Fruit fly (Drosophila melanogaster): Measurements from ENCODE around the gene CG14855.

Gene CG14855

DNA sequence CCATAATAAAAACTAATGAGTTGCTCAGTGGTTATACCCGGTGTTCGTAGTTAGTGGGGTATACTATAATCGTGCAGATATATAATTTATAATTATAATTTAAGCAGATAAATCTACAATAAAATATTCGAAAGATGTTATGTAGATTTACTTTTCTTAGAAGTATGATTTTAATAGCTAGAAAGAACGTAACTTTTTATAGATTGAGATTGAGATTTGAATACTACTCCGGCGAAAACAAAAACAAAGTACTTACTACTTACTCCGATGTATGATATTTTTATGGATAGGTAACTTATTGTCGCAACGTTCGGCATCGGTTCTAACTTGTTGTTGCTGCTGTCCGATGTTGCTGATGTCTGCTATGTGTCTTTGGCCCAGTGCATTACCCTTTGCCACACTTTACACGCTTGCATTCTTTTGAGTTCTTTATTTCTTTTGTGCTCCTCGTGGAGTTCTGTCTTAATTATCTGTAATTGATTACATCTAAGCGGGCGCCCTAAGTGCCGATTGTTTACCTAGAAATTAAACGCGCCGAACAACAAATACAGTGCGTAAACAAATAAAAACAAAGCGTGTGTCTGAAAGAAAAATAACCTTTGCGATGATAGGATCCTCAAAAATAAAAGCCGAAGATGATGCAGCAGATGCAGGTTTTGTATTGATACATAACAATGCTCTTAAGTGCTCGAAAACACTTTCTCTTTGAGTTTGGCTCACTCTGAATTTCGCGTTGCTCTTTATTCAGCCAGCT, 47.6 kb upstream of the CG14855 start (continued):
- TF ChIP-seq ssp (GFP tag; IDR thresholded peaks at IDR 0.05) (no peak), CG11085 (GFP tag; IDR thresholded peaks at IDR 0.05) (no peak), cas (GFP tag; IDR thresholded peaks at IDR 0.05) (no peak), Doc3 (GFP tag; IDR thresholded peaks at IDR 0.05; ENCODE audit: partially characterized antibody) (no peak), CG2199 (GFP tag; IDR thresholded peaks at IDR 0.05) (peak; percentile 62; the same call in 1 of the 3 replicates), CG17802 (tag; optimal IDR thresholded peaks at IDR 0.05) (no peak), Atf-2 (GFP tag; optimal IDR thresholded peaks at IDR 0.05) (no peak), caup (GFP tag; optimal IDR thresholded peaks at IDR 0.05; ENCODE audit: severe bottlenecking) (no peak), CG9437 (GFP tag; optimal IDR thresholded peaks at IDR 0.05) (no peak), CG11696 (GFP tag; IDR thresholded peaks at IDR 0.05) (no peak), HmgD (GFP tag; optimal IDR thresholded peaks at IDR 0.05) (no peak), CG1024 (GFP tag; IDR thresholded peaks at IDR 0.05) (no peak), HLH4C (GFP tag; IDR thresholded peaks at IDR 0.05; ENCODE audit: partially characterized antibody) (no peak), slbo (GFP tag; IDR thresholded peaks at IDR 0.05) (no peak), odd (GFP tag; optimal IDR thresholded peaks at IDR 0.05) (no peak), CG7556 (GFP tag; optimal IDR thresholded peaks at IDR 0.05) (no peak), h (optimal IDR thresholded peaks at IDR 0.05) (no peak), NfI (GFP tag; optimal IDR thresholded peaks at IDR 0.05) (no peak), CG6765 (GFP tag; optimal IDR thresholded peaks at IDR 0.05) (no peak), nom (GFP tag; optimal IDR thresholded peaks at IDR 0.05) (no peak), CG4854 (GFP tag; optimal IDR thresholded peaks at IDR 0.05) (no peak), peb (GFP tag; IDR thresholded peaks at IDR 0.05) (no peak), CG5245 (GFP tag; optimal IDR thresholded peaks at IDR 0.05) (no peak), bbx (GFP tag; IDR thresholded peaks at IDR 0.05; ENCODE audit: partially characterized antibody) (no peak), dimm (GFP tag; IDR thresholded peaks at IDR 0.05) (no peak), Myb (GFP tag; optimal IDR thresholded peaks at IDR 0.05) (no peak), Mad (GFP tag; optimal IDR thresholded peaks at IDR 0.05) (no peak), Hr39 (optimal IDR thresholded peaks at IDR 0.05) (no peak), vfl (GFP tag; optimal IDR thresholded peaks at IDR 0.05) (no peak), pzg (GFP tag; optimal IDR thresholded peaks at IDR 0.05) (no peak), bigmax (GFP tag; optimal IDR thresholded peaks at IDR 0.05) (no peak), CG10147 (GFP tag; optimal IDR thresholded peaks at IDR 0.05) (no peak), CG7963 (GFP tag; IDR thresholded peaks at IDR 0.05; ENCODE audit: partially characterized antibody) (no peak), Dref (GFP tag; IDR thresholded peaks at IDR 0.05) (no peak), Sry-δ (GFP tag; optimal IDR thresholded peaks at IDR 0.05) (no peak), eve (GFP tag; optimal IDR thresholded peaks at IDR 0.05) (peak in 1 of 2 experiments; percentile 60), row (GFP tag; IDR thresholded peaks at IDR 0.05) (peak; percentile 44; the same call in 2 of the 3 replicates), kni (GFP tag; optimal IDR thresholded peaks at IDR 0.05) (no peak), CG42726 (GFP tag; IDR thresholded peaks at IDR 0.05; ENCODE audit: partially characterized antibody) (no peak), knrl (GFP tag; IDR thresholded peaks at IDR 0.05; ENCODE audit: partially characterized antibody) (no peak), CG15601 (tag; optimal IDR thresholded peaks at IDR 0.05) (peak; percentile 47), Hand (GFP tag; optimal IDR thresholded peaks at IDR 0.05) (no peak), tna (GFP tag; IDR thresholded peaks at IDR 0.05; ENCODE audit: partially characterized antibody) (no peak), CG4707 (GFP tag; optimal IDR thresholded peaks at IDR 0.05) (peak; percentile 51), CG9215 (GFP tag; IDR thresholded peaks at IDR 0.05) (no peak), Dbx (GFP tag; IDR thresholded peaks at IDR 0.05) (no peak), dan (GFP tag; IDR thresholded peaks at IDR 0.05) (no peak), NK7.1 (GFP tag; optimal IDR thresholded peaks at IDR 0.05) (no peak), CG10565 (GFP tag; optimal IDR thresholded peaks at IDR 0.05) (no peak), Fer1 (GFP tag; optimal IDR thresholded peaks at IDR 0.05) (no peak)
